Worm (Caenorhabditis elegans): ENCODE measurements around the gene srd-40.
"Not testable (repeated sequence)": the region's sequence is repeated elsewhere in the genome, so short reads cannot be mapped to it uniquely, and the experiment has no call there.

srd-40 gene

DNA sequence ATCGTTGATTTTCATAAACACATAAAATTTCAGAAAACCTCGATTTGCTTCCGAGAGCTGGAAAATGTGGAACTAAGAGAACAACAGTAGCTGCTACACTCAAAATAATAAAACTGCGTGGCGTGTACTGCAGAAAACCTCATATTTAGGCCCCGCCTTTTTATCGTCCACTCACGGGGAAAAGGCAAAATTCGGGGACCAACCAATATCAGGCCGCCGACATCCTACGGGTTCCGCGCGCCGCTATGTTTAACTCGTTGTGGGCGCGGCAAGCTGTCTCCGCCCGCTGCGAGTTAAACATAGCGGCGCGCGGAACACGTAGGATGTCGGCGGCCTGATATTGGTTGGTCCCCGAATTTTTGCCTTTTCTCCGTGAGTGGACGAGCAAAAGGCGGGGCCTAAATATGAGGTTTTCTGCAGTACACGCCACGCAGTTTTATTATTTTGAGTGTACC, 15.5 kb upstream of the srd-40 start, which contains the start of gene F17A2.16:
TSS of gene F17A2.16 (plus strand) at position 405 of the 455 bp plus-strand sequence.
- TF ChIP-seq ztf-4, C34F6.9, ceh-82 (tag; optimal IDR thresholded peaks at IDR 0.05): not testable (repeated sequence)

DNA sequence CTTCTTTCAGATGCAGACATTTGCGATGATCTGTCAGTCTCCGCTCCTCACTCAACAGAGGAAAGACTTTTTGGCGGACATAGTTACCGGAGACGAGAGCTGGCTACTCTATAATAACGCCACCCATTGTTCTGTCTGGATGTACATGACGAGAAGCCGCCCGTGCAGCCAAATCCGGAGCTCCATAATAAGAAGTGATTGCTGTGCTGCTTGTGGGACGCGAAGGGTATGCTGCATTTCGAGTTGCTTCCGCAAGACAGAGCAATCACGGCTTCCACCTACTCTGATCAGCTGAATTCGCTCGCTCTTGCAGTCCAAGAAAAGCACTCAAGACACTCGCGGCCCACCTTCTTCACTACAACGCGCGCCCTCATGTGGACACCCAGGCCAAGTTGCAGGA, 9.8 kb upstream of the srd-40 start:
- TF ChIP-seq ztf-4 (tag; optimal IDR thresholded peaks at IDR 0.05), result no peak
- no peak for TF ChIP-seq ZK546.5 (tag; optimal IDR thresholded peaks at IDR 0.05)
- no peak for TF ChIP-seq C34F6.9 (tag; optimal IDR thresholded peaks at IDR 0.05)
- TF ChIP-seq egl-27 (tag; optimal IDR thresholded peaks at IDR 0.05), result no peak

DNA sequence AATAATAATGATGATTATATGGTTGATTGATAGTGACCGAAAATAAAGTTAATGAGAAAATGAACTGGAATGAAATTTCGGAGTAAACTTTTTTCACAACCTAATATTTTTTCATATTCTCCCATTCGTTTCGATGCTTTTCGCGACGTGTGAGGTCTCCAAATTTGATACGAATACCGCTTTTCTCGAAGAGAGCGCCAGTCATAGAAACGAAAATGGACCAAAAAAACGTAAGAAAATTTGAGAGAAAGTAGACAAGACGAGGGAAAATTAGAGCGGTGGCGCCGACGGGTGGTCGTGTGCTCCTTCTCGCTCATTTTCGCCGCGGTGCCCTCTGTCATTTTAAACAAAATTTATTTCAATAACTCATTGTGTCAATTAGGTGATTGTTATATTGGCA, 9.1 kb upstream of the srd-40 start:
- TF ChIP-seq ceh-82 (tag; optimal IDR thresholded peaks at IDR 0.05), result no peak
- no peak for TF ChIP-seq egl-27 (tag; optimal IDR thresholded peaks at IDR 0.05)
- no peak for TF ChIP-seq ama-1 (optimal IDR thresholded peaks at IDR 0.05)
- TF ChIP-seq nhr-11 (tag; optimal IDR thresholded peaks at IDR 0.05), result no peak
- no peak for TF ChIP-seq ceh-16 (tag; optimal IDR thresholded peaks at IDR 0.05)
- TF ChIP-seq unc-55 (GFP tag; optimal IDR thresholded peaks at IDR 0.05), result no peak
- TF ChIP-seq nhr-12 (tag; optimal IDR thresholded peaks at IDR 0.05), result no peak
- no peak for TF ChIP-seq ZK546.5 (tag; optimal IDR thresholded peaks at IDR 0.05)
- no peak for TF ChIP-seq Y55F3AM.14 (GFP tag; optimal IDR thresholded peaks at IDR 0.05)
- TF ChIP-seq nhr-129 (tag; optimal IDR thresholded peaks at IDR 0.05), result no peak
- no peak for TF ChIP-seq nhr-21 (tag; optimal IDR thresholded peaks at IDR 0.05)
- TF ChIP-seq blmp-1 (tag; optimal IDR thresholded peaks at IDR 0.05; ENCODE audit: insufficient read depth), result no peak
- no peak for TF ChIP-seq nhr-25 (tag; optimal IDR thresholded peaks at IDR 0.05)
- no peak for TF ChIP-seq lin-13 (GFP tag; optimal IDR thresholded peaks at IDR 0.05)
- no peak for TF ChIP-seq nhr-6 (tag; optimal IDR thresholded peaks at IDR 0.05)
- TF ChIP-seq sma-9 (GFP tag; optimal IDR thresholded peaks at IDR 0.05), result no peak
- no peak for TF ChIP-seq sma-9 (tag; optimal IDR thresholded peaks at IDR 0.05)
- no peak for TF ChIP-seq elt-1 (tag; optimal IDR thresholded peaks at IDR 0.05)
- TF ChIP-seq C34F6.9 (tag; optimal IDR thresholded peaks at IDR 0.05), result no peak
- TF ChIP-seq gmeb-1 (tag; optimal IDR thresholded peaks at IDR 0.05), result no peak

DNA sequence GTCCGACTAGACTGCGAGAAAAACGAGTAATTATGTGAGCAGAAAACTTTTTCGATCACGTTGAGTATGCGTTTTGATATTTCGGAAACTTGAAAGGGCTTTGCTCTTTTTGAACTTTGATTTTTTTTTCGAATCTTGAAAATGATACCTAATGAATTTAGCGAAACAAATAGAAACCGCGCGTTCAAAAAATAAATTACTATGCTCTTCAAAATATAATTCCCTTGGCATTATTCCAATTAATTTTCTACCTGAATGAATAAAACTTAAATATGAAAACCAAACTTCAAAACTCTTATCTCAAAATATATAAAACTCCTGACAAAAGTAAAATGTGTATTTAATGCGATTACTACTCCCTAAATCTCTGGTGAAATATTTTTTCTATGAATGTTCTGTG, 8.3 kb upstream of the srd-40 start, which contains the start of gene xtr-2:
TSS of gene xtr-2 (plus strand) at position 301 of the 400 bp plus-strand sequence.
- no peak for TF ChIP-seq sma-3 (GFP tag; optimal IDR thresholded peaks at IDR 0.05)
- TF ChIP-seq nhr-77 (tag; optimal IDR thresholded peaks at IDR 0.05), result no peak
- TF ChIP-seq mbf-1 (tag; optimal IDR thresholded peaks at IDR 0.05), result no peak
- TF ChIP-seq fos-1 (tag; optimal IDR thresholded peaks at IDR 0.05), result no peak
- TF ChIP-seq nhr-21 (tag; optimal IDR thresholded peaks at IDR 0.05), result no peak
- no peak for TF ChIP-seq sma-9 (GFP tag; optimal IDR thresholded peaks at IDR 0.05)
- TF ChIP-seq sma-9 (tag; optimal IDR thresholded peaks at IDR 0.05), result no peak
- TF ChIP-seq mdl-1 (tag; optimal IDR thresholded peaks at IDR 0.05), result no peak
- no peak for TF ChIP-seq ztf-1 (GFP tag; conservative IDR thresholded peaks at IDR 0.05)
- no peak for TF ChIP-seq Y55F3AM.14 (GFP tag; optimal IDR thresholded peaks at IDR 0.05)
- TF ChIP-seq unc-62 (GFP tag; optimal IDR thresholded peaks at IDR 0.05), result no peak
- no peak for TF ChIP-seq nhr-11 (tag; optimal IDR thresholded peaks at IDR 0.05)
- TF ChIP-seq dmd-4 (tag; optimal IDR thresholded peaks at IDR 0.05), result no peak

DNA sequence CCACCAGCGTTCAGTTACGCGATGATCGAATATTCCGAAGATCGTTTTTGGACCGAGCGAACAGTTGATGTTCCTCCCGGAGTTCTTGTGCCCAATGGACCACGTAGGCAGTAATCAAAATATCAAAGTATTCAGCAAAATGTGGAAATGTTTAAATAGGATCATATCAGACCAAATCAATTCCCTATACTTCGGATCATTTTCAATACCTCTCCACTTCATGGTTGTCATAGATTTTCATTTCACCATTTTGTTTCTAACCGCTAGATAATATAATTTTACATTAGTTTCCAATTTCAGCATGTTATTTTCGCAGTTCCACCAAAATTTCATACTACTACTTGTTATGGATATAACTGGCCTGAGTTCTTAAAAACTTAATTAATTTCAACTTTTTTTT, 6.0 kb upstream of the srd-40 start:
- no peak for TF ChIP-seq ceh-16 (tag; optimal IDR thresholded peaks at IDR 0.05)
- no peak for TF ChIP-seq ztf-1 (GFP tag; conservative IDR thresholded peaks at IDR 0.05)
- TF ChIP-seq ama-1 (optimal IDR thresholded peaks at IDR 0.05), result no peak
- no peak for TF ChIP-seq gmeb-1 (tag; optimal IDR thresholded peaks at IDR 0.05)
- no peak for TF ChIP-seq nhr-12 (tag; optimal IDR thresholded peaks at IDR 0.05)
- no peak for TF ChIP-seq aly-2 (tag; optimal IDR thresholded peaks at IDR 0.05)
- no peak for TF ChIP-seq mab-5 (tag; optimal IDR thresholded peaks at IDR 0.05)
- TF ChIP-seq lin-11 (tag; optimal IDR thresholded peaks at IDR 0.05), result no peak

DNA sequence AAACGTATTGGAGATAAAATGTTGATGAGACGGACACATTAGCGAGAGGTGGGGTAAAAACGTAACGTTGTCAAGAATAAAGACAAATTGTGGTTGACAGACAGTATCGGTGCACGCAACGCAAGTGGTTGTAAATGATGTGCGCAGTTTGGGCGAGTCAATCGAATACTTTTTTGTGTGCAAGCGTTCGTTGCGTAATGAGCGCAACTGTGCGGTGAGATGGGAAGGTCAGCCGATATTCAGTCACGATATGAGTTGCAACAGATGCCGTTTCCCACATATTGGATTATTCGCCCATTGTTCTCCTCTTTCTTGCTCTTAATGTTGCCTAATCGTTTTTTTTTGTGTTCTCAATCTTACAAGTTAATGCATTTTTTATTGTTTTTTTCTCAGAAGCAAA, 2.8 kb upstream of the srd-40 start, which contains the start of gene ceh-40:
TSS of gene ceh-40 (minus strand) at position 41 of the 400 bp plus-strand sequence.
- TF ChIP-seq gmeb-1 (tag; optimal IDR thresholded peaks at IDR 0.05), result no peak
- no peak for TF ChIP-seq blmp-1 (tag; optimal IDR thresholded peaks at IDR 0.05; ENCODE audit: insufficient read depth)
- TF ChIP-seq unc-62 (GFP tag; optimal IDR thresholded peaks at IDR 0.05), result no peak

Data from whole organism, L2 larva.